Worm (Caenorhabditis elegans) whole organism, L4 larva: Measurements from ENCODE around the gene irld-62.

ENCODE experiments used
- dpl-1 ChIP-seq: fragments of 150-350 bp; optimal IDR thresholded peaks from 2 replicates; lab custom pipeline; 2014; ENCODE audit warnings: missing biosample characterization, missing genetic modification reagents, missing genetic modification characterization
- lir-3 ChIP-seq: sonication (generic microtip); optimal IDR thresholded peaks from 2 replicates; lab custom pipeline; 2016; ENCODE audit warnings: mild to moderate bottlenecking, missing genetic modification characterization, missing compliant biosample characterization
- lsy-2 ChIP-seq, 2 experiments: fragments of 150-350 bp in 1 of 2; sonication (generic microtip) in 1 of 2; optimal IDR thresholded peaks; 2 replicates each; lab custom pipeline; 2014 to 2017; ENCODE audit warnings: missing biosample characterization in 2 of 2, missing genetic modification characterization in 2 of 2
- mdl-1 ChIP-seq, 2 experiments: fragments of 150-350 bp in 1 of 2; sonication (generic microtip) in 1 of 2; optimal IDR thresholded peaks; 2 replicates each; lab custom pipeline; 2014 to 2017; ENCODE audit warnings: missing biosample characterization in 2 of 2, missing genetic modification characterization in 2 of 2
- mdt-29 ChIP-seq: fragments of 200-800 bp; sonication (Bioruptor generic); IDR thresholded peaks from 2 replicates; pipeline ENCODE4 v1.3.6; 2022; ENCODE audit warnings: missing genetic modification reagents, missing genetic modification characterization, missing compliant biosample characterization
- nhr-48 ChIP-seq: sonication (generic microtip); optimal IDR thresholded peaks from 2 replicates; lab custom pipeline; 2016; ENCODE audit warnings: mild to moderate bottlenecking, missing genetic modification characterization, missing compliant biosample characterization
- nhr-76 ChIP-seq: fragments of 150-350 bp; optimal IDR thresholded peaks from 2 replicates; lab custom pipeline; 2014; ENCODE audit warnings: missing biosample characterization, missing genetic modification characterization
- nhr-77 ChIP-seq: fragments of 150-350 bp; optimal IDR thresholded peaks from 2 replicates; lab custom pipeline; 2014; ENCODE audit warnings: missing biosample characterization, missing genetic modification characterization
- unc-130 ChIP-seq: sonication (generic microtip); optimal IDR thresholded peaks from 2 replicates; lab custom pipeline; 2016; ENCODE audit warnings: missing genetic modification reagents, missing genetic modification characterization, missing compliant biosample characterization
- ztf-7 ChIP-seq: fragments of 150-350 bp; optimal IDR thresholded peaks from 2 replicates; lab custom pipeline; 2014; ENCODE audit warnings: missing biosample characterization, missing genetic modification characterization

DNA sequence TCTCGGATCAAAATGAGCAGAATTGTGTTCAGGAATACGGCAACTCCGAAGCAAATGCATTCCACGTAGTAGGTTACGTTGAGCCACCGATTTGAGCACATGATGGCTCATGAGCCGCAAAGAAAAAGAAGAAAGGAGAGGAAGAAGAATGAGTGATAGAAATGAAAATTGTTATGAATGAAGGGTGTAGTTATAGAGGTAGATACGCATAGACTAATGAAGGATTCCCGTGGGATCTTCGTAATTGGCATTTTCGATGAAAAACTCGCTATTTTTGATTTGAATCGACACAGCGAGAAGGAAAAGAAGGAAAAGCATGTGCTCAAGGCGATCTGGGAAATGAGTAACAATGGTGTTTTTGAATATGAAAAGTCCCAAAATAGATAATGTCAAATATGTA lies 17.0 kb upstream of the irld-62 start, which contains the start of gene str-96:
- TF ChIP-seq lsy-2 (tag; optimal IDR thresholded peaks at IDR 0.05; lab: Kevin White, UChicago) (no peak), lir-3 (tag; lab: Kevin White, UChicago) (no peak), mdl-1 (tag; optimal IDR thresholded peaks at IDR 0.05; lab: Kevin White, UChicago) (no peak), dpl-1 (GFP tag; lab: Kevin White, UChicago) (no peak), ztf-7 (tag; lab: Kevin White, UChicago) (no peak), nhr-48 (no peak), mdt-29 (GFP tag; lab: Robert Waterston, UW) (no peak), nhr-77 (tag; lab: Kevin White, UChicago) (no peak), unc-130 (GFP tag; lab: Kevin White, UChicago) (no peak), nhr-76 (tag; lab: Kevin White, UChicago) (no peak)
